Worm (Caenorhabditis elegans) whole organism, young adult: ENCODE measurements around the gene pfd-5.

Experiments used
- F33H1.4 ChIP-seq: fragments of 200-800 bp; sonication (Bioruptor generic); IDR thresholded peaks from 2 replicates; pipeline ENCODE4 v1.3.6; 2022; ENCODE audit warnings: missing genetic modification reagents, missing genetic modification characterization, missing compliant biosample characterization
- F37B4.10 ChIP-seq: fragments of 200-800 bp; sonication (Bioruptor generic); IDR thresholded peaks from 2 replicates; pipeline ENCODE4 v1.3.6; 2022; ENCODE audit warnings: missing genetic modification characterization, missing compliant biosample characterization
- F49E8.2 ChIP-seq: sonication (generic microtip); optimal IDR thresholded peaks from 3 replicates; lab custom pipeline; 2017; ENCODE audit warnings: missing genetic modification characterization, mild to moderate bottlenecking, missing compliant biosample characterization, antibody characterized with exemption, moderate library complexity; ENCODE audit not compliant: insufficient read depth
- F57A8.1 ChIP-seq: fragments of 200-800 bp; sonication (Bioruptor generic); optimal IDR thresholded peaks from 2 replicates; lab custom pipeline; 2018; ENCODE audit warnings: mild to moderate bottlenecking, missing genetic modification characterization, moderate library complexity, missing compliant biosample characterization
- F57C9.4 ChIP-seq: sonication (generic microtip); optimal IDR thresholded peaks from 2 replicates; lab custom pipeline; 2017; ENCODE audit warnings: mild to moderate bottlenecking, missing genetic modification characterization, missing compliant biosample characterization
- K12H6.12 ChIP-seq: fragments of 200-800 bp; sonication (Bioruptor generic); optimal IDR thresholded peaks from 2 replicates; lab custom pipeline; 2018; ENCODE audit warnings: mild to moderate bottlenecking, missing genetic modification characterization, missing compliant biosample characterization
- Y67H2A.10 ChIP-seq: fragments of 200-800 bp; sonication (Bioruptor generic); conservative IDR thresholded peaks from 2 replicates; pipeline ENCODE4 v1.3.6; 2022; ENCODE audit warnings: missing genetic modification reagents, missing genetic modification characterization, missing compliant biosample characterization
- attf-3 ChIP-seq: fragments of 200-800 bp; sonication (Bioruptor generic); conservative IDR thresholded peaks from 2 replicates; pipeline ENCODE4 v1.3.6; 2022; ENCODE audit warnings: missing genetic modification reagents, missing genetic modification characterization, missing compliant biosample characterization
- ceh-100 ChIP-seq: fragments of 200-800 bp; sonication (Bioruptor generic); IDR thresholded peaks from 2 replicates; pipeline ENCODE4 v1.3.6; 2022; ENCODE audit warnings: missing genetic modification reagents, missing genetic modification characterization, missing compliant biosample characterization
- ceh-58 ChIP-seq: fragments of 200-800 bp; sonication (Bioruptor generic); IDR thresholded peaks from 2 replicates; pipeline ENCODE4 v1.3.6; 2022; ENCODE audit warnings: missing genetic modification characterization, missing compliant biosample characterization
- dox-1 ChIP-seq: fragments of 200-800 bp; sonication (Bioruptor generic); IDR thresholded peaks from 2 replicates; pipeline ENCODE4 v1.3.6; 2022; ENCODE audit warnings: missing genetic modification reagents, missing genetic modification characterization, missing compliant biosample characterization
- efl-1 ChIP-seq: fragments of 150-350 bp; optimal IDR thresholded peaks from 2 replicates; lab custom pipeline; 2014; ENCODE audit warnings: missing biosample characterization, missing genetic modification reagents, missing genetic modification characterization
- ekl-4 ChIP-seq: fragments of 200-800 bp; sonication (Bioruptor generic); IDR thresholded peaks from 2 replicates; pipeline ENCODE4 v1.3.6; 2022; ENCODE audit warnings: missing genetic modification reagents, missing genetic modification characterization, missing compliant biosample characterization
- fkh-3 ChIP-seq: sonication (generic microtip); optimal IDR thresholded peaks from 2 replicates; lab custom pipeline; 2016; ENCODE audit warnings: mild to moderate bottlenecking, missing genetic modification characterization, missing compliant biosample characterization
- gei-17 ChIP-seq: fragments of 200-800 bp; sonication (Bioruptor generic); optimal IDR thresholded peaks from 2 replicates; lab custom pipeline; 2018; ENCODE audit warnings: mild to moderate bottlenecking, missing genetic modification characterization, missing compliant biosample characterization
- hmg-1.2 ChIP-seq: fragments of 200-800 bp; sonication (Bioruptor generic); IDR thresholded peaks from 2 replicates; pipeline ENCODE4 v1.3.6; 2022; ENCODE audit warnings: missing genetic modification reagents, missing genetic modification characterization, missing compliant biosample characterization
- hmg-20 ChIP-seq: fragments of 200-800 bp; sonication (Bioruptor generic); IDR thresholded peaks from 2 replicates; pipeline ENCODE4 v1.3.6; 2022; ENCODE audit warnings: missing genetic modification reagents, missing genetic modification characterization, missing compliant biosample characterization
- hrde-1 ChIP-seq: sonication (generic microtip); optimal IDR thresholded peaks from 2 replicates; lab custom pipeline; 2016; ENCODE audit warnings: missing genetic modification characterization, mild to moderate bottlenecking, missing compliant biosample characterization, moderate library complexity, missing genotype, missing genetic modification reagents, borderline replicate concordance
- lag-1 ChIP-seq: fragments of 200-800 bp; sonication (Bioruptor generic); IDR thresholded peaks from 2 replicates; pipeline ENCODE4 v1.3.6; 2022; ENCODE audit warnings: missing genetic modification reagents, missing genetic modification characterization, missing compliant biosample characterization
- let-526 ChIP-seq: fragments of 200-800 bp; sonication (Bioruptor generic); IDR thresholded peaks from 2 replicates; pipeline ENCODE4 v1.3.6; 2022; ENCODE audit warnings: missing genetic modification reagents, missing genetic modification characterization, missing compliant biosample characterization
- lin-40 ChIP-seq: sonication (generic microtip); optimal IDR thresholded peaks from 2 replicates; lab custom pipeline; 2016; ENCODE audit warnings: missing genetic modification characterization, mild to moderate bottlenecking, missing compliant biosample characterization, missing genotype, missing genetic modification reagents
- lin-54 ChIP-seq: fragments of 200-800 bp; sonication (Bioruptor generic); optimal IDR thresholded peaks from 2 replicates; lab custom pipeline; 2018; ENCODE audit warnings: mild to moderate bottlenecking, missing genetic modification characterization, missing compliant biosample characterization
- lir-1 ChIP-seq: fragments of 200-800 bp; sonication (Bioruptor generic); conservative IDR thresholded peaks from 2 replicates; pipeline ENCODE4 v1.3.6; 2022; ENCODE audit warnings: missing genetic modification reagents, missing genetic modification characterization, missing compliant biosample characterization
- lsl-1 ChIP-seq: fragments of 200-800 bp; sonication (Bioruptor generic); optimal IDR thresholded peaks from 2 replicates; lab custom pipeline; 2018; ENCODE audit warnings: mild to moderate bottlenecking, missing genetic modification characterization, moderate library complexity, missing compliant biosample characterization
- lsy-27 ChIP-seq: sonication (generic microtip); optimal IDR thresholded peaks from 2 replicates; lab custom pipeline; 2017; ENCODE audit warnings: missing genetic modification characterization, mild to moderate bottlenecking, missing compliant biosample characterization, antibody characterized with exemption, missing genotype, borderline replicate concordance; ENCODE audit not compliant: insufficient read depth
- madf-10 ChIP-seq: sonication (generic microtip); optimal IDR thresholded peaks from 2 replicates; lab custom pipeline; 2016; ENCODE audit warnings: mild to moderate bottlenecking, missing genetic modification characterization, missing compliant biosample characterization
- madf-3 ChIP-seq: fragments of 200-800 bp; sonication (Bioruptor generic); IDR thresholded peaks from 2 replicates; pipeline ENCODE4 v1.3.6; 2022; ENCODE audit warnings: missing genetic modification reagents, missing genetic modification characterization, missing compliant biosample characterization
- madf-6 ChIP-seq: fragments of 200-800 bp; sonication (Bioruptor generic); IDR thresholded peaks from 2 replicates; pipeline ENCODE4 v1.3.6; 2022; ENCODE audit warnings: missing genetic modification reagents, missing genetic modification characterization, missing compliant biosample characterization
- mcd-1 ChIP-seq: fragments of 200-800 bp; sonication (Bioruptor generic); IDR thresholded peaks from 2 replicates; pipeline ENCODE4 v1.3.6; 2022; ENCODE audit warnings: missing genetic modification reagents, missing genetic modification characterization, missing compliant biosample characterization
- nhr-80 ChIP-seq: sonication (generic microtip); optimal IDR thresholded peaks from 2 replicates; lab custom pipeline; 2016; ENCODE audit warnings: missing genetic modification characterization, missing compliant biosample characterization
- pbrm-1 ChIP-seq: fragments of 200-800 bp; sonication (Bioruptor generic); IDR thresholded peaks from 2 replicates; pipeline ENCODE4 v1.3.6; 2022; ENCODE audit warnings: missing genetic modification reagents, missing genetic modification characterization, missing compliant biosample characterization
- rcor-1 ChIP-seq: fragments of 200-800 bp; sonication (Bioruptor generic); IDR thresholded peaks from 2 replicates; pipeline ENCODE4 v1.3.6; 2022; ENCODE audit warnings: missing genetic modification reagents, missing genetic modification characterization, missing compliant biosample characterization
- sdz-38 ChIP-seq: sonication (generic microtip); optimal IDR thresholded peaks from 2 replicates; lab custom pipeline; 2016; ENCODE audit warnings: missing genotype, missing genetic modification characterization, missing compliant biosample characterization
- sea-2 ChIP-seq: fragments of 200-800 bp; sonication (Bioruptor generic); IDR thresholded peaks from 2 replicates; pipeline ENCODE4 v1.3.6; 2022; ENCODE audit warnings: missing genetic modification characterization, missing compliant biosample characterization
- snpc-1.1 ChIP-seq: sonication (generic microtip); optimal IDR thresholded peaks from 2 replicates; lab custom pipeline; 2017; ENCODE audit warnings: missing genetic modification characterization, mild to moderate bottlenecking, missing compliant biosample characterization, antibody characterized with exemption, moderate library complexity, missing genotype, missing genetic modification reagents; ENCODE audit not compliant: insufficient read depth
- snpc-1.3 ChIP-seq: sonication (generic microtip); optimal IDR thresholded peaks from 2 replicates; lab custom pipeline; 2017; ENCODE audit warnings: missing genetic modification characterization, mild to moderate bottlenecking, missing compliant biosample characterization, antibody characterized with exemption, moderate library complexity, missing genotype, missing genetic modification reagents; ENCODE audit not compliant: insufficient read depth
- snpc-3.4 ChIP-seq: sonication (generic microtip); optimal IDR thresholded peaks from 2 replicates; lab custom pipeline; 2017; ENCODE audit warnings: missing genetic modification characterization, mild to moderate bottlenecking, missing compliant biosample characterization, antibody characterized with exemption, moderate library complexity, missing genotype, missing genetic modification reagents
- snpc-4 ChIP-seq, 5 experiments: fragments of 150-350 bp in 1 of 5; sonication (generic microtip) in 4 of 5; optimal IDR thresholded peaks; 2 replicates each; lab custom pipeline; 2014 to 2018; ENCODE audit warnings: missing genetic modification characterization in 5 of 5, missing biosample characterization in 3 of 5, antibody characterized with exemption in 2 of 5, mild to moderate bottlenecking in 2 of 5, missing compliant biosample characterization in 2 of 5, missing genotype in 2 of 5, moderate library complexity in 2 of 5, missing genetic modification reagents in 1 of 5
- somi-1 ChIP-seq: fragments of 200-800 bp; sonication (Bioruptor generic); optimal IDR thresholded peaks from 2 replicates; lab custom pipeline; 2018; ENCODE audit warnings: mild to moderate bottlenecking, missing genetic modification characterization, missing compliant biosample characterization
- tlf-1 ChIP-seq: fragments of 200-800 bp; sonication (Bioruptor generic); optimal IDR thresholded peaks from 2 replicates; lab custom pipeline; 2018; ENCODE audit warnings: mild to moderate bottlenecking, missing genetic modification characterization, missing compliant biosample characterization
- xnd-1 ChIP-seq: sonication (generic microtip); optimal IDR thresholded peaks from 2 replicates; lab custom pipeline; 2016; ENCODE audit warnings: missing genotype, missing genetic modification reagents, missing genetic modification characterization, missing compliant biosample characterization
- ztf-22 ChIP-seq: fragments of 200-800 bp; sonication (Bioruptor generic); optimal IDR thresholded peaks from 2 replicates; lab custom pipeline; 2018; ENCODE audit warnings: mild to moderate bottlenecking, missing genetic modification characterization, moderate library complexity, missing compliant biosample characterization
- ztf-26 ChIP-seq: sonication (generic microtip); optimal IDR thresholded peaks from 2 replicates; lab custom pipeline; 2017; ENCODE audit warnings: missing genetic modification characterization, missing compliant biosample characterization
- ztf-28 ChIP-seq: fragments of 200-800 bp; sonication (Bioruptor generic); IDR thresholded peaks from 2 replicates; pipeline ENCODE4 v1.3.6; 2022; ENCODE audit warnings: missing genetic modification reagents, missing genetic modification characterization, missing compliant biosample characterization

pfd-5 gene

ce11 chrIII:7209721-7210120 lies 11.0 kb upstream of the pfd-5 start, which contains the start of gene R151.2 (continued):
- TF ChIP-seq hrde-1 (tag; lab: Kevin White, UChicago) (peak; percentile 77), K12H6.12 (tag; lab: Kevin White, UChicago) (no peak), lag-1 (GFP tag; lab: Robert Waterston, UW) (no peak), F49E8.2 (tag; lab: Kevin White, UChicago) (peak; percentile 57)

ce11 chrIII:7207903-7208497 lies 9.3 kb upstream of the pfd-5 start, which contains the start of gene rpl-6:
TSS of gene rpl-6 (plus strand) at chrIII:7208447.
- TF ChIP-seq rcor-1, result peak; percentile 73
- 0 out of 2 replicates have a peak, but pooled peaks have one; percentile 62 for TF ChIP-seq ztf-28 (GFP tag; lab: Robert Waterston, UW)
- TF ChIP-seq snpc-1.1 (tag; lab: Kevin White, UChicago), result peak; percentile 37
- peak; percentile 81 for TF ChIP-seq mcd-1
- peak; percentile 55; the same call in 1 of the 2 replicates for TF ChIP-seq dox-1 (GFP tag; lab: Robert Waterston, UW)
- peak; percentile 86 for TF ChIP-seq hmg-1.2 (GFP tag; lab: Robert Waterston, UW)
- no peak for TF ChIP-seq F57C9.4
- peak; percentile 80 for TF ChIP-seq lin-54 (GFP tag; lab: Kevin White, UChicago)
- no peak for TF ChIP-seq F37B4.10 (GFP tag; lab: Robert Waterston, UW)
- no peak for TF ChIP-seq F57A8.1 (GFP tag; lab: Kevin White, UChicago)
- peak; percentile 28; the same call in 1 of the 2 replicates for TF ChIP-seq lir-1 (GFP tag; lab: Robert Waterston, UW)
- no peak for TF ChIP-seq snpc-4 (GFP tag; optimal IDR thresholded peaks at IDR 0.05; lab: Kevin White, UChicago)
- peak; percentile 49 to 76 (median 62) for TF ChIP-seq snpc-4 (tag; optimal IDR thresholded peaks at IDR 0.05; lab: Kevin White, UChicago)
- peak; percentile 72 for TF ChIP-seq pbrm-1 (GFP tag; lab: Robert Waterston, UW)
- peak; percentile 29; the same call in 1 of the 2 replicates for TF ChIP-seq ceh-100
- TF ChIP-seq gei-17, result no peak
- TF ChIP-seq lin-40 (tag; lab: Kevin White, UChicago), result peak; percentile 68
- peak; percentile 59 for TF ChIP-seq Y67H2A.10 (GFP tag; lab: Robert Waterston, UW)
- TF ChIP-seq let-526, result no peak
- TF ChIP-seq hmg-20 (GFP tag; lab: Robert Waterston, UW), result no peak
- no peak for TF ChIP-seq ceh-58 (GFP tag; lab: Robert Waterston, UW)
- peak; percentile 83 for TF ChIP-seq madf-6 (GFP tag; lab: Robert Waterston, UW)
- TF ChIP-seq attf-3 (GFP tag; lab: Robert Waterston, UW), result peak; percentile 74
- no peak for TF ChIP-seq ztf-22 (GFP tag; lab: Kevin White, UChicago)
- TF ChIP-seq efl-1 (GFP tag; lab: Kevin White, UChicago), result peak; percentile 68
- TF ChIP-seq snpc-3.4, result peak; percentile 85
- TF ChIP-seq hrde-1 (tag; lab: Kevin White, UChicago), result no peak
- TF ChIP-seq snpc-1.3 (tag; lab: Kevin White, UChicago), result peak; percentile 76
- TF ChIP-seq sea-2, result no peak
- TF ChIP-seq ztf-26 (tag; lab: Kevin White, UChicago), result no peak
- TF ChIP-seq somi-1, result no peak
- peak; percentile 88 for TF ChIP-seq tlf-1 (GFP tag; lab: Kevin White, UChicago)
- peak; percentile 4 for TF ChIP-seq madf-10 (tag; lab: Kevin White, UChicago)
- TF ChIP-seq lsl-1, result peak; percentile 91
- no peak for TF ChIP-seq fkh-3 (tag; lab: Kevin White, UChicago)
- TF ChIP-seq lsy-27 (tag; lab: Kevin White, UChicago), result peak; percentile 16
- TF ChIP-seq xnd-1, result peak; percentile 1
- TF ChIP-seq ekl-4 (GFP tag; lab: Robert Waterston, UW), result peak; percentile 86
- TF ChIP-seq F33H1.4 (GFP tag; lab: Robert Waterston, UW), result peak; percentile 98
- peak; percentile 84 for TF ChIP-seq madf-3
- no peak for TF ChIP-seq sdz-38 (tag; lab: Kevin White, UChicago)
- peak; percentile 32 for TF ChIP-seq nhr-80 (tag; lab: Kevin White, UChicago)
